Worm (Caenorhabditis elegans) whole organism, early embryonic: ENCODE results near the gene pkg-2.

Experiments used
- F13C5.2 ChIP-seq: sonication (generic microtip); optimal IDR thresholded peaks from 2 replicates; lab custom pipeline; 2017; ENCODE audit warnings: mild to moderate bottlenecking, missing genetic modification characterization, inconsistent platforms, missing compliant biosample characterization
- ama-1 ChIP-seq: fragments of 150-350 bp; optimal IDR thresholded peaks from 2 replicates; lab custom pipeline; 2014
- ceh-13 ChIP-seq: fragments of 200-800 bp; sonication (Bioruptor generic); optimal IDR thresholded peaks from 2 replicates; lab custom pipeline; 2018; ENCODE audit warnings: mild to moderate bottlenecking, missing genetic modification characterization, missing compliant biosample characterization
- flt-1 ChIP-seq: fragments of 200-800 bp; sonication (Bioruptor generic); IDR thresholded peaks from 2 replicates; pipeline ENCODE4 v1.3.6; 2022; ENCODE audit warnings: missing genetic modification characterization, missing compliant biosample characterization
- hmbx-1 ChIP-seq: sonication (generic microtip); optimal IDR thresholded peaks from 2 replicates; lab custom pipeline; 2016; ENCODE audit warnings: mild to moderate bottlenecking, missing genetic modification characterization, missing compliant biosample characterization
- hmg-4 ChIP-seq: fragments of 200-800 bp; sonication (Bioruptor generic); optimal IDR thresholded peaks from 2 replicates; lab custom pipeline; 2018; ENCODE audit warnings: mild to moderate bottlenecking, missing genetic modification characterization, missing compliant biosample characterization
- tbx-11 ChIP-seq: fragments of 200-800 bp; sonication (Bioruptor generic); IDR thresholded peaks from 2 replicates; pipeline ENCODE4 v1.3.6; 2022; ENCODE audit warnings: missing genetic modification characterization, missing compliant biosample characterization
- tbx-37 ChIP-seq: fragments of 200-800 bp; sonication (Bioruptor generic); conservative IDR thresholded peaks from 2 replicates; pipeline ENCODE4 v1.3.6; 2022; ENCODE audit warnings: missing genetic modification reagents, missing genetic modification characterization, missing compliant biosample characterization

ce11 chrIV:8535946-8536345 is 15.3 kb downstream of the pkg-2 start:
- no peak for TF ChIP-seq ceh-13 (GFP tag; lab: Kevin White, UChicago)
- TF ChIP-seq hmg-4 (GFP tag; lab: Kevin White, UChicago) = no peak
- TF ChIP-seq ama-1 (lab: Kevin White, UChicago) = no peak
- TF ChIP-seq flt-1 (GFP tag; lab: Robert Waterston, UW) = no peak
- TF ChIP-seq F13C5.2 (tag; lab: Kevin White, UChicago) = no peak
- TF ChIP-seq hmbx-1 (tag; lab: Kevin White, UChicago) = no peak
- TF ChIP-seq tbx-37 (GFP tag; lab: Robert Waterston, UW) = no peak
- TF ChIP-seq tbx-11 = no peak
